Worm (Caenorhabditis elegans): Measurements from ENCODE around the gene erfa-3.
A peak's percentile ranks its signal among the peaks of the same experiment; 100 is the strongest.

Gene erfa-3

DNA sequence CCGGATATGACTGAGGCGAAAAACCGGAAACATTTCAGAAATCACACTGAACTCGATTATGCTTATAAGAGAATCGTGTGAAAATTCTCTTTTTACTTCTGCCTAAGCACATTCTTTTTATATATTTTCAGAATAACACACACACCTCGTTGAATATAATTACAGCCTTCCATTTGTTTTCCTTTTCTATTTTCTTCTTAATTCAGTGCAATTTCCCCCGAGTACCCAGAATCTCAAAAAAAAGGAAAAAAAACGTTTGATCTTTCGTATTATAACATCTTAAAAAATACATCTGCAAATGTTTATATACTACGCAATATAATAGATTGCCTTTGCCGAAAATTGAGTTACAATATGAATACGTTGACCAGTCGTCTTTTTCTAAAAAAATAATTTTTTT is 18.9 kb upstream of the erfa-3 start (continued):
- TF ChIP-seq fkh-10 (GFP tag; optimal IDR thresholded peaks at IDR 0.05): no peak

ce11 chrV:11127197-11127596 is 14.3 kb upstream of the erfa-3 start, which contains the start of gene jmjd-5:
Gene jmjd-5, plus strand, starts transcription at chrV:11127497.
- no peak for TF ChIP-seq nhr-19 (GFP tag; conservative IDR thresholded peaks at IDR 0.05)
- TF ChIP-seq aha-1 (tag; optimal IDR thresholded peaks at IDR 0.05): no peak
- no peak for TF ChIP-seq isw-1 (GFP tag; IDR thresholded peaks at IDR 0.05)
- no peak for TF ChIP-seq jun-1 (tag; optimal IDR thresholded peaks at IDR 0.05)
- no peak for TF ChIP-seq Y116A8C.19 (tag; optimal IDR thresholded peaks at IDR 0.05; ENCODE audit: borderline replicate concordance)
- TF ChIP-seq egl-27 (tag; optimal IDR thresholded peaks at IDR 0.05): no peak
- no peak for TF ChIP-seq lir-3 (tag; optimal IDR thresholded peaks at IDR 0.05; ENCODE audit: poor library complexity)
- TF ChIP-seq aly-2 (tag; optimal IDR thresholded peaks at IDR 0.05): no peak
- no peak for TF ChIP-seq irx-1 (tag; optimal IDR thresholded peaks at IDR 0.05)
- TF ChIP-seq blmp-1 (tag; optimal IDR thresholded peaks at IDR 0.05): no peak
- TF ChIP-seq zag-1 (tag; optimal IDR thresholded peaks at IDR 0.05): no peak

ce11 chrV:11124922-11125321 is 12.0 kb upstream of the erfa-3 start, which contains the start of gene C06H2.2:
Gene C06H2.2, plus strand, starts transcription at chrV:11125222.
- TF ChIP-seq mef-2 (tag; optimal IDR thresholded peaks at IDR 0.05) (no peak), efl-1 (optimal IDR thresholded peaks at IDR 0.05) (no peak), efl-1 (GFP tag; optimal IDR thresholded peaks at IDR 0.05 in 1 of 2) (peak in 1 of 2 experiments; percentile 71), C34B4.2 (tag; optimal IDR thresholded peaks at IDR 0.05) (no peak)

DNA sequence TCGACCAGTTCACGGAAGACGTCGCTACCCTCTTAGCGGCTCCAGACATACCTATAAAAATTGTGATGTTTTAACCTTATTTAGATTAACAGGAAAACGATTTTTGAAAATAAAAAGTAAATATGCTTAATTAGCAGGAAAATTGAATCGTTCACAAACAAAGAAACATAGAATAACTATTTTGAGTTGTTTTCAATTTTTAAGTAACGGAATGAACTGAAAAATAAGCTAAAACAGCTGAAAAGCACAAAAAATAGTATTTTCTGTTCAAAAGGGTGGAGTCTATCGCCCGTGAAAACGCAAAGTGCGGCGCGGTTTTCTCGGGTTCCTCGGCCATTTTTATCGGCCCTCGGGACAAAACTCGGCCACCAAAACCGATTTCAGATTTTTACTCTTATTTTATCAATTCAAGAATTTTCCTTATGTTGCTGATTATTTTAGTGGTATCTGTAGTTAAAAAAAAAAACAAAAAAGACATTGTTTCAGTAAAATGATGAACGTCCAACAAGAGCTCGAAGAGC is 11.0 kb upstream of the erfa-3 start, which contains the start of the genes atp-5 and lmtr-3:
TSS of gene atp-5 (minus strand) at position 51 of the 521 bp plus-strand sequence.
TSS of gene lmtr-3 (plus strand) at position 370 of the 521 bp plus-strand sequence.
- TF ChIP-seq fkh-4 (tag; optimal IDR thresholded peaks at IDR 0.05; ENCODE audit: borderline replicate concordance) (peak; percentile 82), nhr-47 (tag; optimal IDR thresholded peaks at IDR 0.05) (peak; percentile 81), pag-3 (tag; optimal IDR thresholded peaks at IDR 0.05; ENCODE audit: borderline replicate concordance, insufficient read depth) (peak; percentile 1), lin-39 (tag; optimal IDR thresholded peaks at IDR 0.05) (peak; percentile 19), unc-130 (tag; optimal IDR thresholded peaks at IDR 0.05) (peak; percentile 62), nhr-76 (tag; optimal IDR thresholded peaks at IDR 0.05) (no peak), dsc-1 (tag; optimal IDR thresholded peaks at IDR 0.05) (peak; percentile 72), aly-2 (tag; optimal IDR thresholded peaks at IDR 0.05) (no peak), aha-1 (tag; optimal IDR thresholded peaks at IDR 0.05) (no peak), pax-3 (tag; optimal IDR thresholded peaks at IDR 0.05) (peak; percentile 68), C04F5.9 (tag; optimal IDR thresholded peaks at IDR 0.05) (peak; percentile 32), elt-2 (tag; optimal IDR thresholded peaks at IDR 0.05) (peak; percentile 30), unc-62 (GFP tag; optimal IDR thresholded peaks at IDR 0.05) (no peak), snu-23 (GFP tag; optimal IDR thresholded peaks at IDR 0.05) (peak; percentile 82), zag-1 (tag; optimal IDR thresholded peaks at IDR 0.05) (no peak), efl-1 (optimal IDR thresholded peaks at IDR 0.05) (peak; percentile 70 to 71), efl-1 (GFP tag; optimal IDR thresholded peaks at IDR 0.05 in 1 of 2) (peak; percentile 74 to 95), sox-4 (tag; optimal IDR thresholded peaks at IDR 0.05) (peak; percentile 53), elt-3 (tag; optimal IDR thresholded peaks at IDR 0.05) (peak in 1 of 6 experiments; percentile 68), sup-37 (GFP tag; optimal IDR thresholded peaks at IDR 0.05) (no peak), efl-3 (GFP tag; optimal IDR thresholded peaks at IDR 0.05) (no peak), ets-5 (GFP tag; IDR thresholded peaks at IDR 0.05) (no peak), irx-1 (tag; optimal IDR thresholded peaks at IDR 0.05) (peak; percentile 79), ceh-90 (tag; optimal IDR thresholded peaks at IDR 0.05) (peak; percentile 86), nhr-71 (tag; optimal IDR thresholded peaks at IDR 0.05) (peak; percentile 89), Y116A8C.19 (tag; optimal IDR thresholded peaks at IDR 0.05; ENCODE audit: borderline replicate concordance) (no peak), nhr-19 (GFP tag; conservative IDR thresholded peaks at IDR 0.05) (peak; percentile 75), C16A3.4 (tag; optimal IDR thresholded peaks at IDR 0.05) (peak; percentile 73), sptf-1 (tag; optimal IDR thresholded peaks at IDR 0.05) (no peak), grh-1 (GFP tag; IDR thresholded peaks at IDR 0.05) (no peak), lin-14 (GFP tag; optimal IDR thresholded peaks at IDR 0.05) (peak; percentile 90), lin-13 (GFP tag; optimal IDR thresholded peaks at IDR 0.05) (peak; percentile 59), lin-35 (GFP tag; optimal IDR thresholded peaks at IDR 0.05) (peak; percentile 70 to 80), hpl-2 (GFP tag; optimal IDR thresholded peaks at IDR 0.05) (no peak), ces-1 (GFP tag; optimal IDR thresholded peaks at IDR 0.05) (no peak), egl-27 (tag; optimal IDR thresholded peaks at IDR 0.05) (no peak), egl-13 (tag; optimal IDR thresholded peaks at IDR 0.05) (peak; percentile 58), snpc-4 (tag; optimal IDR thresholded peaks at IDR 0.05) (peak; percentile 63)
